Worm (Caenorhabditis elegans): ENCODE data around the gene rund-1.

Gene rund-1

DNA sequence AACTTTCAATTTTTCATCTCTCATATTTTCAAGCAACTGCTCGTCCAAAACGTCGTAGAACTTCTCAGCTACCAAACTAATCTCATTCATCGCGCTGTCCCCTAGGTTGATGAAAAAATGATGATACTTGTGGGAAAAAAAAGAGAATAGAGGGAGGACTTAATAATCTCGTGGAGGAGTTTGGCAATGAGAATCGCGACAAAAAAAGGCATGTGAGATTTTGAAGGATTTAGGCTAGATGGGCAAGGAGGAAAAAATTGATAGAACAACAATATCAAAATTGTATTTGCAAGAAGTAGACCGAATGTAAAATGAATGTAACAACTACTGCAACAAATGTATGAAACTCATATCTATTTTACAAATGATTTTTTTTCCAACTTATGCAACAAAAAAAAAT lies 21.1 kb upstream of the rund-1 start, which contains the start of gene Y9C12A.1:
Gene Y9C12A.1 (minus strand): TSS at position 101 of the 400 bp plus-strand sequence.
- TF ChIP-seq unc-130 (tag; optimal IDR thresholded peaks at IDR 0.05): no peak
- TF ChIP-seq alr-1 (tag; optimal IDR thresholded peaks at IDR 0.05; ENCODE audit: borderline replicate concordance): no peak
- no peak for TF ChIP-seq mab-9 (GFP tag; IDR thresholded peaks at IDR 0.05)
- TF ChIP-seq fos-1 (tag; optimal IDR thresholded peaks at IDR 0.05): no peak
- no peak for TF ChIP-seq ceh-63 (GFP tag; optimal IDR thresholded peaks at IDR 0.05)

DNA sequence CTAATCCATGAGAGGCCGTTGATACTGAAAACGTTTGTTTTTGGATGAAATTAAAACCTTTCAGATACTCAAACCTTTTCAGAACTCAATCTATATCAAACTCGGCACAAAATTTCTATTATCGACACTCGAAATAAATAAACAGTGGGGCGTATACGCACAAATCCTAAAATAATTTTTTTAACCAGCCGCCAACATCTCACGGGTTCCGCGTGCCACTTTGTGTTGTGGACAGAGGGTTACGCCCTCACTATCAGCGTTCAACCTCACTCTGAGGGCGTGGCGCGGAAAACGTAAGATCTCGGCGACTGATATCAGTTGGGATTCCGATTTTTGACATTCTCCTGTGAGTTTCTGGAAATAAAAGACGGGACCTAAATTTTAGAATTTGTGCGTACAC lies 19.8 kb upstream of the rund-1 start:
- TF ChIP-seq snpc-4 (tag; optimal IDR thresholded peaks at IDR 0.05): peak; percentile 59
- no peak for TF ChIP-seq lir-3 (tag; optimal IDR thresholded peaks at IDR 0.05; ENCODE audit: poor library complexity)
- no peak for TF ChIP-seq C04F5.9 (tag; optimal IDR thresholded peaks at IDR 0.05)
- TF ChIP-seq nhr-85 (tag): no peak
- no peak for TF ChIP-seq efl-1 (optimal IDR thresholded peaks at IDR 0.05)
- TF ChIP-seq efl-1 (GFP tag; optimal IDR thresholded peaks at IDR 0.05 in 1 of 2): peak in 1 of 2 experiments; percentile 21
- no peak for TF ChIP-seq ztf-4 (tag; optimal IDR thresholded peaks at IDR 0.05)
- no peak for TF ChIP-seq sup-37 (GFP tag; optimal IDR thresholded peaks at IDR 0.05)

DNA sequence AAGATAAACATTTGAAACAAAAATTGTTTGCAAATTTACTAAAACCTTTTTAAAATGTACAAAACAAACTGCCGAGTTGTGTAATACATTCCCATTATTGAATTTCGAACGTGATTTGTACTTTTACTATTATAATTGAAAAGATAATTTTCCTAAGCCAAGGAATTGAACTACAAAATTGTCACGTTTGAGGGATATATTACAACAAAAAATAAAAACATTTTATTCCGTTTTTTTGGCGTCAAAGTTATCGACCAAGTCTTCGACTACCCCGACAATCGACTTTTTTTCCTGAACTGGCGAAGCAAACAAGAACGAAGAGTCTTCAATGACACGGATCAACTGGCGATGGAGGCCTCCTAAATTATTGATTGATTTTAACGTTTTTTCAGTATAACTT lies 19.3 kb upstream of the rund-1 start, which contains the start of gene T19D7.7:
Gene T19D7.7 (minus strand): TSS at position 101 of the 400 bp plus-strand sequence.
- no peak for TF ChIP-seq lir-3 (tag; optimal IDR thresholded peaks at IDR 0.05; ENCODE audit: poor library complexity)
- no peak for TF ChIP-seq nhr-76 (tag; optimal IDR thresholded peaks at IDR 0.05)
- no peak for TF ChIP-seq fkh-10 (GFP tag; optimal IDR thresholded peaks at IDR 0.05)
- no peak for TF ChIP-seq fkh-4 (tag; optimal IDR thresholded peaks at IDR 0.05; ENCODE audit: borderline replicate concordance)
- no peak for TF ChIP-seq snu-23 (GFP tag; optimal IDR thresholded peaks at IDR 0.05)
- TF ChIP-seq fkh-8 (tag; optimal IDR thresholded peaks at IDR 0.05): no peak
- no peak for TF ChIP-seq sup-37 (GFP tag; optimal IDR thresholded peaks at IDR 0.05)
- no peak for TF ChIP-seq mdl-1 (tag; optimal IDR thresholded peaks at IDR 0.05)
- no peak for TF ChIP-seq tbx-2 (tag; optimal IDR thresholded peaks at IDR 0.05)
- TF ChIP-seq ets-5 (GFP tag; IDR thresholded peaks at IDR 0.05): no peak
- TF ChIP-seq ceh-8 (GFP tag; optimal IDR thresholded peaks at IDR 0.05): no peak
- no peak for TF ChIP-seq efl-1 (optimal IDR thresholded peaks at IDR 0.05)
- TF ChIP-seq efl-1 (GFP tag; optimal IDR thresholded peaks at IDR 0.05 in 1 of 2): no peak
- TF ChIP-seq egl-13 (tag; optimal IDR thresholded peaks at IDR 0.05): no peak
- TF ChIP-seq pag-3 (tag; optimal IDR thresholded peaks at IDR 0.05; ENCODE audit: borderline replicate concordance, insufficient read depth): no peak
- no peak for TF ChIP-seq sptf-1 (tag; optimal IDR thresholded peaks at IDR 0.05)
- TF ChIP-seq unc-86 (tag; optimal IDR thresholded peaks at IDR 0.05): no peak
- TF ChIP-seq F16B12.6 (tag; optimal IDR thresholded peaks at IDR 0.05): no peak
- no peak for TF ChIP-seq fos-1 (tag; optimal IDR thresholded peaks at IDR 0.05)
- TF ChIP-seq skn-1 (tag; optimal IDR thresholded peaks at IDR 0.05): no peak

DNA sequence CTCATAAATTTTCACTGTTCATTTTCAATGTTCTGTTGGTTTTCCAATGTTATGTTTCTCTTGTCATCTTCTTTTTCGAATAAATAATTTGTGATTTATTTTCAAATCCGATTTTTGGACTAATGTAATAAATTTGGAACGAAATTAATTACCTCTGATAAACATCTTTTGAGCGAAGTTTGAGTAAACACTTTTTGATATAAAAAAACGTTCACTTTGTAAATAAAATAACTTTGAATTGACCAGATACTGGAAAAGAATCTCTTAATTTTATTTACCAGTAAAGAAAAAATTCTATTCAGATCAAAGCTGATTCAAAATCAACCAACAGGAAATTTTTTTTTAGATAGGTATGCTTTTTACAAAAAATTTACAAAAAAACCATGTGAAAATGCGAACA lies 10.2 kb upstream of the rund-1 start, which contains the start of gene lgc-32:
Gene lgc-32 (plus strand): TSS at position 301 of the 400 bp plus-strand sequence.
- TF ChIP-seq mdl-1 (tag; optimal IDR thresholded peaks at IDR 0.05): no peak
- peak; percentile 15 for TF ChIP-seq nhr-85 (tag)

DNA sequence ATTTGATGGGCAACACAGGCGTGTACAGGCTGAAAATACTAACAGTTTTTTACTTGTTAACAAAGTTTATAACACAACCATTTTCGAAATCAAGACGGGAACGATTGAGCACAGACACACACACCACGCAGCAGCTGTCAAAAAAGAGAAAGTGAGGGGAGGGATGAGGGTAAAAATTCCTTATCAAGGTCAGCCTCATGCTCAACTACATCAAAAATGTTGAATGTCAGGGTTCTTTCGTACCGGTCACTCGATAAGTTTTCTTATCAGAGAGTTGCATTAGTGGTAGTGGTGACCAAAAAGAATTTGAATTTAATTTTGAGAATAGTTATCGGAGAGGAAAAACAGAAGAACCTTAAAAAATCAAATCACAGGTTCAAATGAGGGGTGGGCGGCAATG lies 9.0 kb upstream of the rund-1 start, which contains the start of gene T19D7.6:
Gene T19D7.6 (minus strand): TSS at position 198 of the 400 bp plus-strand sequence.
- TF ChIP-seq snpc-4 (tag; optimal IDR thresholded peaks at IDR 0.05) (no peak), pqm-1 (tag; optimal IDR thresholded peaks at IDR 0.05) (no peak), elt-2 (tag; optimal IDR thresholded peaks at IDR 0.05) (peak; percentile 43), lir-3 (tag; optimal IDR thresholded peaks at IDR 0.05; ENCODE audit: poor library complexity) (no peak), ceh-63 (GFP tag; optimal IDR thresholded peaks at IDR 0.05) (no peak), efl-1 (optimal IDR thresholded peaks at IDR 0.05) (no peak), efl-1 (GFP tag; optimal IDR thresholded peaks at IDR 0.05 in 1 of 2) (peak in 1 of 2 experiments; percentile 2), lin-14 (GFP tag; optimal IDR thresholded peaks at IDR 0.05) (no peak), grh-1 (GFP tag; IDR thresholded peaks at IDR 0.05) (no peak), isw-1 (GFP tag; IDR thresholded peaks at IDR 0.05) (no peak), unc-98 (GFP tag; IDR thresholded peaks at IDR 0.05) (no peak), nhr-71 (tag; optimal IDR thresholded peaks at IDR 0.05) (no peak), dsc-1 (tag; optimal IDR thresholded peaks at IDR 0.05) (no peak), sup-37 (GFP tag; optimal IDR thresholded peaks at IDR 0.05) (no peak), ets-5 (GFP tag; IDR thresholded peaks at IDR 0.05) (no peak), tlp-1 (tag; optimal IDR thresholded peaks at IDR 0.05) (no peak), lin-35 (GFP tag; optimal IDR thresholded peaks at IDR 0.05) (peak in 1 of 2 experiments; percentile 20)

Measured in whole organism, L1 larva.